Worm (Caenorhabditis elegans): ENCODE results near the gene C56E10.3.

- TF ChIP-seq ceh-19 (GFP tag; optimal IDR thresholded peaks at IDR 0.05) (no peak), odd-2 (tag; optimal IDR thresholded peaks at IDR 0.05) (no peak), hlh-8 (tag; optimal IDR thresholded peaks at IDR 0.05) (no peak), ama-1 (optimal IDR thresholded peaks at IDR 0.05) (no peak), pha-4 (tag; optimal IDR thresholded peaks at IDR 0.05) (no peak)
These were observed 43.5 kb upstream of the C56E10.3 start for ce11 chrX:6601967-6602366.

All from whole organism, late embryonic.